Fruit fly (Drosophila melanogaster) whole organism, embryonic: Measurements from ENCODE around the gene CG14153.

Source experiments
- Abd-B ChIP-seq: fragments of 200-800 bp; sonication (Bioruptor generic); optimal IDR thresholded peaks from 2 replicates; lab custom pipeline; 2018; ENCODE audit warnings: missing biosample characterization, mild to moderate bottlenecking, missing genetic modification characterization, moderate library complexity
- Antp ChIP-seq: fragments of 200-800 bp; sonication (Bioruptor generic); optimal IDR thresholded peaks from 3 replicates; lab custom pipeline; 2016; ENCODE audit warnings: missing biosample characterization, missing genetic modification characterization
- CG10979 ChIP-seq: fragments of 200-800 bp; sonication (Bioruptor generic); optimal IDR thresholded peaks from 2 replicates; lab custom pipeline; 2018; ENCODE audit warnings: missing biosample characterization, mild to moderate bottlenecking, missing genetic modification characterization, moderate library complexity
- CG12391 ChIP-seq: fragments of 200-800 bp; sonication (Bioruptor generic); optimal IDR thresholded peaks from 3 replicates; lab custom pipeline; 2018; ENCODE audit warnings: missing biosample characterization, mild to moderate bottlenecking, missing genetic modification characterization, moderate library complexity
- CG13287 ChIP-seq: fragments of 200-800 bp; sonication (Bioruptor generic); IDR thresholded peaks from 2 replicates; pipeline ENCODE4 v1.3.6; 2022; ENCODE audit warnings: missing biosample characterization, missing genetic modification characterization; ENCODE audit not compliant: partially characterized antibody
- CG15479 ChIP-seq: fragments of 200-800 bp; sonication (Bioruptor generic); optimal IDR thresholded peaks from 3 replicates; lab custom pipeline; 2019; ENCODE audit warnings: missing biosample characterization, mild to moderate bottlenecking, missing genetic modification characterization, moderate library complexity
- CG15696 ChIP-seq: fragments of 200-800 bp; sonication (Bioruptor generic); optimal IDR thresholded peaks from 2 replicates; lab custom pipeline; 2019; ENCODE audit warnings: missing biosample characterization, mild to moderate bottlenecking, missing genetic modification characterization, moderate library complexity
- CG17361 ChIP-seq: fragments of 200-800 bp; sonication (Bioruptor generic); IDR thresholded peaks from 3 replicates; pipeline ENCODE4 v1.3.6; 2022; ENCODE audit warnings: missing biosample characterization, missing genetic modification characterization
- CG17802 ChIP-seq: fragments of 200-800 bp; sonication (Bioruptor generic); optimal IDR thresholded peaks from 2 replicates; lab custom pipeline; 2018; ENCODE audit warnings: missing biosample characterization, mild to moderate bottlenecking, missing genetic modification characterization, moderate library complexity
- CG18262 ChIP-seq: fragments of 200-800 bp; optimal IDR thresholded peaks from 3 replicates; lab custom pipeline; 2019; ENCODE audit warnings: missing biosample characterization, mild to moderate bottlenecking, missing genetic modification characterization, moderate library complexity
- CG18764 ChIP-seq: fragments of 200-800 bp; sonication (Bioruptor generic); optimal IDR thresholded peaks from 3 replicates; lab custom pipeline; 2016; ENCODE audit warnings: missing biosample characterization, missing genetic modification characterization
- CG2712 ChIP-seq: fragments of 200-800 bp; optimal IDR thresholded peaks from 3 replicates; lab custom pipeline; 2019; ENCODE audit warnings: missing biosample characterization, mild to moderate bottlenecking, missing genetic modification characterization, moderate library complexity
- CG4282 ChIP-seq: fragments of 200-800 bp; sonication (Bioruptor generic); optimal IDR thresholded peaks from 2 replicates; lab custom pipeline; 2016; ENCODE audit warnings: missing biosample characterization, missing genetic modification characterization
- CG4360 ChIP-seq: fragments of 200-800 bp; sonication (Bioruptor generic); IDR thresholded peaks from 2 replicates; pipeline ENCODE4 v1.3.6; 2022; ENCODE audit warnings: missing biosample characterization, missing genetic modification characterization
- CG4854 ChIP-seq: fragments of 200-800 bp; sonication (Bioruptor generic); optimal IDR thresholded peaks from 2 replicates; lab custom pipeline; 2016; ENCODE audit warnings: missing biosample characterization, missing genetic modification characterization, inconsistent platforms
- CG8290 ChIP-seq, 3 experiments: fragments of 200-800 bp; sonication (Bioruptor generic); optimal IDR thresholded peaks; 2 replicates each; lab custom pipeline; 2016 to 2019; ENCODE audit warnings: missing biosample characterization in 3 of 3, missing genetic modification characterization in 3 of 3, mild to moderate bottlenecking in 2 of 3, moderate library complexity in 1 of 3
- CG9727 ChIP-seq: fragments of 200-800 bp; sonication (Bioruptor generic); optimal IDR thresholded peaks from 3 replicates; lab custom pipeline; 2017; ENCODE audit warnings: missing biosample characterization, mild to moderate bottlenecking, missing genetic modification characterization
- D19A ChIP-seq: fragments of 200-800 bp; optimal IDR thresholded peaks from 3 replicates; lab custom pipeline; 2019; ENCODE audit warnings: missing biosample characterization, mild to moderate bottlenecking, missing genetic modification characterization, moderate library complexity
- HLH54F ChIP-seq: fragments of 200-800 bp; sonication (Bioruptor generic); optimal IDR thresholded peaks from 3 replicates; lab custom pipeline; 2016; ENCODE audit warnings: missing biosample characterization, missing genetic modification characterization
- Hr51 ChIP-seq, 2 experiments: fragments of 200-800 bp; sonication (Bioruptor generic); optimal IDR thresholded peaks; 2 replicates in 1 of 2; 3 replicates in 1 of 2; lab custom pipeline; 2016 to 2018; ENCODE audit warnings: missing biosample characterization in 2 of 2, missing genetic modification characterization in 2 of 2, mild to moderate bottlenecking in 1 of 2, moderate library complexity in 1 of 2
- Hsf ChIP-seq: fragments of 200-800 bp; sonication (Bioruptor generic); optimal IDR thresholded peaks from 3 replicates; lab custom pipeline; 2016; ENCODE audit warnings: missing biosample characterization, missing genetic modification characterization
- Med ChIP-seq: fragments of 200-800 bp; sonication (Bioruptor generic); peaks from one replicate; lab custom pipeline; 2016; ENCODE audit warnings: missing biosample characterization, missing genetic modification characterization, mild to moderate bottlenecking, inconsistent platforms, moderate library complexity
- Nf-YA ChIP-seq: fragments of 200-800 bp; sonication (Bioruptor generic); IDR thresholded peaks from 2 replicates; pipeline ENCODE4 v1.3.6; 2022; ENCODE audit warnings: missing biosample characterization, missing genetic modification characterization
- Optix ChIP-seq: fragments of 200-800 bp; sonication (Bioruptor generic); IDR thresholded peaks from 3 replicates; pipeline ENCODE4 v1.3.6; 2022; ENCODE audit warnings: missing biosample characterization, missing genetic modification characterization
- Scr ChIP-seq: fragments of 200-800 bp; sonication (Bioruptor generic); IDR thresholded peaks from 2 replicates; pipeline ENCODE4 v1.3.6; 2022; ENCODE audit warnings: missing biosample characterization, missing genetic modification characterization; ENCODE audit not compliant: partially characterized antibody
- Sox100B ChIP-seq: fragments of 200-800 bp; sonication (Bioruptor generic); optimal IDR thresholded peaks from 3 replicates; lab custom pipeline; 2018; ENCODE audit warnings: missing biosample characterization, mild to moderate bottlenecking, missing genetic modification characterization
- Trl ChIP-seq, 3 experiments: fragments of >200 bp in 2 of 3; fragments of 200-800 bp in 1 of 3; sonication (Bioruptor generic) in 1 of 3; optimal IDR thresholded peaks; 2 replicates in 1 of 3; 3 replicates in 2 of 3; lab custom pipeline; 2016 to 2017; ENCODE audit warnings: missing biosample characterization in 1 of 3, missing genetic modification characterization in 1 of 3
- Xbp1 ChIP-seq: fragments of 200-800 bp; sonication (Bioruptor generic); optimal IDR thresholded peaks from 3 replicates; lab custom pipeline; 2016; ENCODE audit warnings: missing biosample characterization, mild to moderate bottlenecking, missing genetic modification characterization
- ac ChIP-seq: fragments of 200-800 bp; sonication (Bioruptor generic); optimal IDR thresholded peaks from 3 replicates; lab custom pipeline; 2017; ENCODE audit warnings: missing biosample characterization, mild to moderate bottlenecking, missing genetic modification characterization
- al ChIP-seq: fragments of 200-800 bp; sonication (Bioruptor generic); IDR thresholded peaks from 2 replicates; pipeline ENCODE4 v1.3.6; 2022; ENCODE audit warnings: missing biosample characterization, missing genetic modification characterization
- bsh ChIP-seq, 2 experiments: fragments of 200-800 bp; sonication (Bioruptor generic); optimal IDR thresholded peaks; 2 replicates each; lab custom pipeline; 2017 to 2018; ENCODE audit warnings: mild to moderate bottlenecking in 2 of 2, missing biosample characterization in 2 of 2, missing genetic modification characterization in 2 of 2, moderate library complexity in 1 of 2
- cg ChIP-seq: fragments of 200-800 bp; sonication (Bioruptor generic); optimal IDR thresholded peaks from 3 replicates; lab custom pipeline; 2019; ENCODE audit warnings: missing biosample characterization, mild to moderate bottlenecking, missing genetic modification characterization, moderate library complexity
- da ChIP-seq: fragments of 200-800 bp; sonication (Bioruptor generic); optimal IDR thresholded peaks from 2 replicates; lab custom pipeline; 2016; ENCODE audit warnings: missing biosample characterization, missing genetic modification characterization
- dmrt11E ChIP-seq: fragments of 200-800 bp; sonication (Bioruptor generic); optimal IDR thresholded peaks from 3 replicates; lab custom pipeline; 2018; ENCODE audit warnings: missing biosample characterization, mild to moderate bottlenecking, missing genetic modification characterization, moderate library complexity
- dysf ChIP-seq: fragments of 200-800 bp; sonication (Bioruptor generic); IDR thresholded peaks from 3 replicates; pipeline ENCODE4 v1.3.6; 2022; ENCODE audit warnings: missing biosample characterization, missing genetic modification characterization
- fd102C ChIP-seq: fragments of 200-800 bp; sonication (Bioruptor generic); optimal IDR thresholded peaks from 2 replicates; lab custom pipeline; 2018; ENCODE audit warnings: missing biosample characterization, mild to moderate bottlenecking, missing genetic modification characterization, moderate library complexity
- gem ChIP-seq: fragments of 200-800 bp; sonication (Bioruptor generic); optimal IDR thresholded peaks from 2 replicates; lab custom pipeline; 2019; ENCODE audit warnings: missing biosample characterization, mild to moderate bottlenecking, missing genetic modification characterization, moderate library complexity
- grau ChIP-seq: fragments of 200-800 bp; optimal IDR thresholded peaks from 3 replicates; lab custom pipeline; 2019; ENCODE audit warnings: missing biosample characterization, mild to moderate bottlenecking, missing genetic modification characterization, moderate library complexity
- ham ChIP-seq: fragments of 200-800 bp; sonication (Bioruptor generic); IDR thresholded peaks from 2 replicates; pipeline ENCODE4 v1.3.6; 2022; ENCODE audit warnings: missing biosample characterization, missing genetic modification characterization
- hbn ChIP-seq: fragments of 200-800 bp; sonication (Bioruptor generic); IDR thresholded peaks from 2 replicates; pipeline ENCODE4 v1.3.6; 2022; ENCODE audit warnings: missing biosample characterization, missing genetic modification characterization; ENCODE audit not compliant: partially characterized antibody
- jigr1 ChIP-seq: fragments of 200-800 bp; sonication (Bioruptor generic); IDR thresholded peaks from 3 replicates; pipeline ENCODE4 v1.3.6; 2022; ENCODE audit warnings: missing biosample characterization, missing genetic modification characterization
- jumu ChIP-seq: fragments of 200-800 bp; sonication (Bioruptor generic); optimal IDR thresholded peaks from 3 replicates; lab custom pipeline; 2016; ENCODE audit warnings: missing biosample characterization, missing genetic modification characterization
- nau ChIP-seq: fragments of 200-800 bp; sonication (Bioruptor generic); optimal IDR thresholded peaks from 3 replicates; lab custom pipeline; 2017; ENCODE audit warnings: missing biosample characterization, mild to moderate bottlenecking, missing genetic modification characterization, missing genetic modification reagents
- oc ChIP-seq: fragments of 200-800 bp; sonication (Bioruptor generic); optimal IDR thresholded peaks from 2 replicates; lab custom pipeline; 2018; ENCODE audit warnings: missing biosample characterization, mild to moderate bottlenecking, missing genetic modification characterization, moderate library complexity
- pnt ChIP-seq: fragments of 200-800 bp; sonication (Bioruptor generic); optimal IDR thresholded peaks from 3 replicates; lab custom pipeline; 2016; ENCODE audit warnings: missing biosample characterization, missing genetic modification characterization
- pros ChIP-seq: fragments of 200-800 bp; sonication (Bioruptor generic); optimal IDR thresholded peaks from 3 replicates; lab custom pipeline; 2019; ENCODE audit warnings: missing biosample characterization, mild to moderate bottlenecking, missing genetic modification characterization, moderate library complexity
- ranshi ChIP-seq: fragments of 200-800 bp; sonication (Bioruptor generic); IDR thresholded peaks from 2 replicates; pipeline ENCODE4 v1.3.6; 2022; ENCODE audit warnings: missing biosample characterization, missing genetic modification characterization
- sens ChIP-seq: fragments of 200-800 bp; sonication (Bioruptor generic); peaks from one replicate; lab custom pipeline; 2016; ENCODE audit warnings: missing biosample characterization, missing genetic modification characterization
- zfh1 ChIP-seq: fragments of 200-800 bp; sonication (Bioruptor generic); IDR thresholded peaks from 3 replicates; pipeline ENCODE4 v1.3.6; 2022; ENCODE audit warnings: missing biosample characterization, missing genetic modification characterization

CG14153 gene

DNA sequence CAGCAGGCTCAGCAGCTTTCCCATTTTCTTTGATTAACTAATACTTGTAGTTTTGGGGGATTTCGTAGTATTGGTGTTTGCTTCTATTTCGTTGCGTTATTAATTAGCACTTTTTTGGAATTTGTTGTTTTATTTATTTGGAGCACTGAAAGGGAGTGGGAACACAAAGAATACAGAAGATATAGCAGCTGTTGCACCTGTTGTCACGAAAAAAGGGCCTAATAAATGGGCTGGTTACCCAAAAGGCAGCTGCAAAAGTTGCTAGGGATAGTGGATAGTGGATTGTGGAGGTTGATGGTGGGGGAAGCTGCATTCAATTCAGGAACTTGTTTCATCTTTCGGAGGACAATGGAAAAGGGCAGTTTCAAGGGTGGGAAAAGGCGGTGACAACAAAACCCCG lies 16.2 kb downstream of the CG14153 start:
- TF ChIP-seq CG13287 (GFP tag; lab: Robert Waterston, UW) (no peak), sens (peak; percentile 19), zfh1 (peak; percentile 5; the same call in 1 of the 3 replicates), cg (GFP tag; lab: Kevin White, UChicago) (peak; percentile 11), CG4854 (GFP tag; lab: Kevin White, UChicago) (no peak), ac (GFP tag; lab: Kevin White, UChicago) (peak; percentile 91), da (GFP tag; lab: Kevin White, UChicago) (peak; percentile 1), oc (tag; lab: Kevin White, UChicago) (no peak), nau (peak; percentile 57), Antp (no peak), Med (peak; percentile 29), hbn (no peak), CG17802 (no peak), Abd-B (no peak), CG4360 (GFP tag; lab: Robert Waterston, UW) (no peak), Optix (GFP tag; lab: Robert Waterston, UW) (no peak), jigr1 (GFP tag; lab: Robert Waterston, UW) (no peak), ham (no peak), CG18764 (GFP tag; lab: Kevin White, UChicago) (no peak), CG9727 (GFP tag; lab: Kevin White, UChicago) (no peak), Hsf (GFP tag; lab: Kevin White, UChicago) (no peak), CG17361 (GFP tag; lab: Robert Waterston, UW) (0 out of 3 replicates have a peak, but pooled peaks have one; percentile 7), Nf-YA (GFP tag; lab: Robert Waterston, UW) (0 out of 2 replicates have a peak, but pooled peaks have one; percentile 11), ranshi (GFP tag; lab: Robert Waterston, UW) (0 out of 2 replicates have a peak, but pooled peaks have one; percentile 10), al (no peak), Scr (GFP tag; lab: Robert Waterston, UW) (no peak), HLH54F (GFP tag; lab: Kevin White, UChicago) (no peak), Sox100B (GFP tag; lab: Kevin White, UChicago) (no peak), CG15696 (no peak), pnt (GFP tag; lab: Kevin White, UChicago) (no peak)

DNA sequence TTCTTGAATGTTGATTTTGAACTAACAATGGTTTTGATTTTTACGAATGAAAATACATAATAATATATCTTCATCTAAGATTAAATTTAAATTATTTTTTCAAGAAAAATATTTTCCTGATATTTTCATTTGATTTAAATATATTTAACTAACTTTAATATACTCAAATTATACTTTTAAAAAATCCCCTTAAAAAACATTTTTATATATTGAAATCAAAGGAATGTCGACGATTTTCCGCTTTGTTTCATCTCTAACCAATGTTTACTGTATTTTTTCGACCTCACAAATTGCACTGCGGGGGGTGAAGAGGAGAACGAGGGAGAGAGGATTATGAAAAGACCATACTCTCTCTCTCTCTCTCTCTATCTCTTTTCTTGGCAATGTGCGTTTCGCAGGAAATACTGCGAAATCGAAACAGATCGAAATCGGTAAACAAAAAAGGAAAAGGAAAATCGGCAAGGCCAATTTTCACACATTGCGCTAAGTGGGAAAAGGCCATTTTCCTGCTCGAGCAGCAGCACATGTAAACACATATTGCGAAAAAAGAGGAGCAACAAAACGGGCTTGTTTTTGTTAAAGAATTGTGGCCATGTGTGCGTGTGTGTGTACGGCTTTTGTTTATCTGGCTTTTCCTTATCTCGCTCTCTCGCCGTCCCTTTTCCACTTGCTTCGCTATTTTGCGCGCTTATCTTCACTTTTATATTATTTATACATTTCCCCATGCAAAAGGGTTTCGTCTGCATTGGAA lies 16.8 kb downstream of the CG14153 start:
- TF ChIP-seq Xbp1 (GFP tag; lab: Kevin White, UChicago), result no peak
- TF ChIP-seq jumu (GFP tag; lab: Kevin White, UChicago), result no peak
- no peak for TF ChIP-seq pros (GFP tag; lab: Kevin White, UChicago)
- peak; percentile 46 to 51 for TF ChIP-seq Trl (optimal IDR thresholded peaks at IDR 0.05; lab: Kevin White, UChicago)
- no peak for TF ChIP-seq Trl (GFP tag; optimal IDR thresholded peaks at IDR 0.05; lab: Kevin White, UChicago)
- peak in 1 of 2 experiments; percentile 4 for TF ChIP-seq bsh (GFP tag; optimal IDR thresholded peaks at IDR 0.05; lab: Kevin White, UChicago)
- TF ChIP-seq CG10979 (tag; lab: Kevin White, UChicago), result peak; percentile 48
- peak; percentile 38 for TF ChIP-seq dmrt11E
- TF ChIP-seq CG12391, result peak; percentile 50
- TF ChIP-seq CG15479 (GFP tag; lab: Kevin White, UChicago), result peak; percentile 96
- TF ChIP-seq CG4282, result no peak
- peak; percentile 52 for TF ChIP-seq CG18262
- TF ChIP-seq sens, result peak; percentile 31
- TF ChIP-seq CG2712 (tag; lab: Kevin White, UChicago), result peak; percentile 61
- TF ChIP-seq Hr51 (GFP tag; optimal IDR thresholded peaks at IDR 0.05; lab: Kevin White, UChicago), result peak in 1 of 2 experiments; percentile 40
- peak; percentile 24 for TF ChIP-seq D19A (tag; lab: Kevin White, UChicago)
- TF ChIP-seq gem (tag; lab: Kevin White, UChicago), result peak; percentile 52
- peak; percentile 92 for TF ChIP-seq grau (tag; lab: Kevin White, UChicago)
- no peak for TF ChIP-seq fd102C (GFP tag; lab: Kevin White, UChicago)
- TF ChIP-seq dysf (GFP tag; lab: Robert Waterston, UW), result no peak
- no peak for TF ChIP-seq CG8290 (GFP tag; optimal IDR thresholded peaks at IDR 0.05; lab: Kevin White, UChicago)
- peak in 1 of 2 experiments; percentile 4 for TF ChIP-seq CG8290 (tag; optimal IDR thresholded peaks at IDR 0.05; lab: Kevin White, UChicago)
